Worm (Caenorhabditis elegans) whole organism, L4/young adult: ENCODE results near the gene lips-6.

ENCODE experiments used
- W03F9.2 ChIP-seq: fragments of 150-350 bp; optimal IDR thresholded peaks from 2 replicates; lab custom pipeline; 2014; ENCODE audit warnings: missing biosample characterization, missing genetic modification characterization
- dao-5 ChIP-seq: sonication (generic microtip); optimal IDR thresholded peaks from 2 replicates; lab custom pipeline; 2016; ENCODE audit warnings: missing genotype, missing genetic modification characterization, moderate library complexity, missing compliant biosample characterization
- him-1 ChIP-seq: sonication (generic microtip); optimal IDR thresholded peaks from 2 replicates; lab custom pipeline; 2016; ENCODE audit warnings: missing genotype, missing genetic modification reagents, missing genetic modification characterization, missing compliant biosample characterization

- TF ChIP-seq him-1 (no peak), dao-5 (tag; lab: Kevin White, UChicago) (no peak), W03F9.2 (tag; lab: Kevin White, UChicago) (no peak)
Measured at ce11 chrIV:12040431-12040830, 24.9 kb upstream of the lips-6 start.
